Fruit fly (Drosophila melanogaster): Measurements from ENCODE around the gene CG13405.

dm6 chr3L:109936-110335 is 34.8 kb upstream of the CG13405 start:
- TF ChIP-seq bab1 (GFP tag; optimal IDR thresholded peaks at IDR 0.05) (no peak), Mnt (GFP tag; optimal IDR thresholded peaks at IDR 0.05) (no peak), pad (GFP tag; optimal IDR thresholded peaks at IDR 0.05) (no peak), CG12768 (GFP tag; optimal IDR thresholded peaks at IDR 0.05) (no peak), cnc (optimal IDR thresholded peaks at IDR 0.05) (no peak), kay (GFP tag; ENCODE audit: borderline replicate concordance) (no peak)
